Fruit fly (Drosophila melanogaster) whole organism, embryonic: Measurements from ENCODE around the gene CG5910.

Source experiments
- Atf-2 ChIP-seq: fragments of 200-800 bp; sonication (Bioruptor generic); optimal IDR thresholded peaks from 2 replicates; lab custom pipeline; 2016; ENCODE audit warnings: missing biosample characterization, missing genetic modification characterization
- CG11695 ChIP-seq: fragments of 200-800 bp; sonication (Bioruptor generic); IDR thresholded peaks from 3 replicates; pipeline ENCODE4 v1.3.6; 2022; ENCODE audit warnings: missing biosample characterization, missing genetic modification characterization
- CG12236 ChIP-seq: fragments of 200-800 bp; sonication (Bioruptor generic); optimal IDR thresholded peaks from 2 replicates; lab custom pipeline; 2016; ENCODE audit warnings: missing biosample characterization, missing genetic modification characterization
- CG12391 ChIP-seq: fragments of 200-800 bp; sonication (Bioruptor generic); optimal IDR thresholded peaks from 3 replicates; lab custom pipeline; 2018; ENCODE audit warnings: missing biosample characterization, mild to moderate bottlenecking, missing genetic modification characterization, moderate library complexity
- CG13424 ChIP-seq: fragments of 200-800 bp; sonication (Bioruptor generic); optimal IDR thresholded peaks from 2 replicates; lab custom pipeline; 2019; ENCODE audit warnings: missing biosample characterization, mild to moderate bottlenecking, missing genetic modification characterization, moderate library complexity
- CG14710 ChIP-seq: fragments of 200-800 bp; sonication (Bioruptor generic); optimal IDR thresholded peaks from 3 replicates; lab custom pipeline; 2019; ENCODE audit warnings: missing biosample characterization, mild to moderate bottlenecking, missing genetic modification characterization, moderate library complexity
- CG15696 ChIP-seq: fragments of 200-800 bp; sonication (Bioruptor generic); optimal IDR thresholded peaks from 2 replicates; lab custom pipeline; 2019; ENCODE audit warnings: missing biosample characterization, mild to moderate bottlenecking, missing genetic modification characterization, moderate library complexity
- CG1603 ChIP-seq: fragments of 200-800 bp; sonication (Bioruptor generic); optimal IDR thresholded peaks from 2 replicates; lab custom pipeline; 2019; ENCODE audit warnings: missing biosample characterization, mild to moderate bottlenecking, missing genetic modification characterization, moderate library complexity
- CG17829 ChIP-seq: fragments of 200-800 bp; optimal IDR thresholded peaks from 2 replicates; lab custom pipeline; 2019; ENCODE audit warnings: missing biosample characterization, mild to moderate bottlenecking, missing genetic modification characterization, moderate library complexity
- CG2712 ChIP-seq: fragments of 200-800 bp; optimal IDR thresholded peaks from 3 replicates; lab custom pipeline; 2019; ENCODE audit warnings: missing biosample characterization, mild to moderate bottlenecking, missing genetic modification characterization, moderate library complexity
- CG6689 ChIP-seq: fragments of 200-800 bp; sonication (Bioruptor generic); IDR thresholded peaks from 2 replicates; pipeline ENCODE4 v1.3.6; 2022; ENCODE audit warnings: missing biosample characterization, missing genetic modification characterization
- CG6791 ChIP-seq: fragments of 200-800 bp; sonication (Bioruptor generic); IDR thresholded peaks from 3 replicates; pipeline ENCODE4 v1.3.6; 2022; ENCODE audit warnings: missing biosample characterization, missing genetic modification characterization; ENCODE audit not compliant: partially characterized antibody
- CG7556 ChIP-seq: fragments of 200-800 bp; sonication (Bioruptor generic); optimal IDR thresholded peaks from 2 replicates; lab custom pipeline; 2017; ENCODE audit warnings: missing biosample characterization, mild to moderate bottlenecking, missing genetic modification characterization
- CG7786 ChIP-seq: fragments of 200-800 bp; sonication (Bioruptor generic); optimal IDR thresholded peaks from 2 replicates; lab custom pipeline; 2016; ENCODE audit warnings: missing biosample characterization, missing genetic modification characterization
- CG8765 ChIP-seq: fragments of 200-800 bp; sonication (Bioruptor generic); IDR thresholded peaks from 2 replicates; pipeline ENCODE4 v1.3.6; 2022; ENCODE audit warnings: missing biosample characterization, missing genetic modification characterization
- CG8924 ChIP-seq: fragments of 200-800 bp; optimal IDR thresholded peaks from 3 replicates; lab custom pipeline; 2019; ENCODE audit warnings: missing biosample characterization, mild to moderate bottlenecking, missing genetic modification characterization, moderate library complexity
- CoRest ChIP-seq: fragments of 200-800 bp; sonication (Bioruptor generic); optimal IDR thresholded peaks from 3 replicates; lab custom pipeline; 2018; ENCODE audit warnings: missing biosample characterization, mild to moderate bottlenecking, missing genetic modification characterization, moderate library complexity
- D ChIP-seq, 2 experiments: fragments of 200-800 bp in 1 of 2; fragments of >200 bp in 1 of 2; sonication (Bioruptor generic) in 1 of 2; optimal IDR thresholded peaks; 2 replicates in 1 of 2; 3 replicates in 1 of 2; lab custom pipeline; 2017; ENCODE audit warnings: mild to moderate bottlenecking in 1 of 2, missing biosample characterization in 1 of 2, missing genetic modification characterization in 1 of 2, missing genetic modification reagents in 1 of 2
- D19A ChIP-seq: fragments of 200-800 bp; optimal IDR thresholded peaks from 3 replicates; lab custom pipeline; 2019; ENCODE audit warnings: missing biosample characterization, mild to moderate bottlenecking, missing genetic modification characterization, moderate library complexity
- Med ChIP-seq: fragments of 200-800 bp; sonication (Bioruptor generic); peaks from one replicate; lab custom pipeline; 2016; ENCODE audit warnings: missing biosample characterization, missing genetic modification characterization, mild to moderate bottlenecking, inconsistent platforms, moderate library complexity
- Neu2 ChIP-seq: fragments of 200-800 bp; sonication (Bioruptor generic); optimal IDR thresholded peaks from 3 replicates; lab custom pipeline; 2016; ENCODE audit warnings: missing biosample characterization, missing genetic modification characterization, borderline replicate concordance
- Pdp1 ChIP-seq, 2 experiments: fragments of 200-800 bp; sonication (Bioruptor generic); optimal IDR thresholded peaks; 3 replicates each; lab custom pipeline; 2016; ENCODE audit warnings: missing biosample characterization in 2 of 2, missing genetic modification characterization in 2 of 2, mild to moderate bottlenecking in 1 of 2, moderate library complexity in 1 of 2
- Stat92E ChIP-seq, 3 experiments: fragments of >200 bp in 2 of 3; fragments of 200-800 bp in 1 of 3; sonication (Bioruptor generic) in 1 of 3; optimal IDR thresholded peaks; 2 replicates each; lab custom pipeline; 2017 to 2019; ENCODE audit warnings: missing biosample characterization in 3 of 3, missing genetic modification characterization in 3 of 3, mild to moderate bottlenecking in 1 of 3, moderate library complexity in 1 of 3
- bbx ChIP-seq: fragments of 200-800 bp; sonication (Bioruptor generic); IDR thresholded peaks from 2 replicates; pipeline ENCODE4 v1.3.6; 2022; ENCODE audit warnings: missing biosample characterization, missing genetic modification characterization; ENCODE audit not compliant: partially characterized antibody
- bowl ChIP-seq: fragments of 200-800 bp; sonication (Bioruptor generic); IDR thresholded peaks from 2 replicates; pipeline ENCODE4 v1.3.6; 2022; ENCODE audit warnings: missing biosample characterization, missing genetic modification characterization
- corto ChIP-seq: fragments of 200-800 bp; sonication (Bioruptor generic); optimal IDR thresholded peaks from 2 replicates; lab custom pipeline; 2016; ENCODE audit warnings: missing biosample characterization, mild to moderate bottlenecking, missing genetic modification characterization, moderate library complexity
- dan ChIP-seq: fragments of 200-800 bp; sonication (Bioruptor generic); IDR thresholded peaks from 2 replicates; pipeline ENCODE4 v1.3.6; 2022; ENCODE audit warnings: missing biosample characterization, missing genetic modification characterization
- dmrt11E ChIP-seq: fragments of 200-800 bp; sonication (Bioruptor generic); optimal IDR thresholded peaks from 3 replicates; lab custom pipeline; 2018; ENCODE audit warnings: missing biosample characterization, mild to moderate bottlenecking, missing genetic modification characterization, moderate library complexity
- dpn ChIP-seq, 2 experiments: fragments of 200-800 bp; sonication (Bioruptor generic); optimal IDR thresholded peaks; 3 replicates each; lab custom pipeline; 2016; ENCODE audit warnings: missing biosample characterization in 2 of 2, missing genetic modification characterization in 2 of 2
- en ChIP-seq: fragments of 200-800 bp; sonication (Bioruptor generic); optimal IDR thresholded peaks from 2 replicates; lab custom pipeline; 2016; ENCODE audit warnings: missing biosample characterization, missing genetic modification characterization
- gcm ChIP-seq: fragments of 200-800 bp; sonication (Bioruptor generic); optimal IDR thresholded peaks from 2 replicates; lab custom pipeline; 2019; ENCODE audit warnings: missing biosample characterization, mild to moderate bottlenecking, missing genetic modification characterization, moderate library complexity
- ken ChIP-seq: fragments of 200-800 bp; sonication (Bioruptor generic); IDR thresholded peaks from 3 replicates; pipeline ENCODE4 v1.3.6; 2022; ENCODE audit warnings: missing biosample characterization, missing genetic modification characterization
- kni ChIP-seq: fragments of 200-800 bp; sonication (Bioruptor generic); optimal IDR thresholded peaks from 3 replicates; lab custom pipeline; 2017; ENCODE audit warnings: mild to moderate bottlenecking, missing biosample characterization, missing genetic modification reagents, missing genetic modification characterization
- lov ChIP-seq, 2 experiments: fragments of 200-800 bp in 1 of 2; fragments of >200 bp in 1 of 2; sonication (Bioruptor generic) in 1 of 2; IDR thresholded peaks in 1 of 2; optimal IDR thresholded peaks in 1 of 2; 2 replicates in 1 of 2; 3 replicates in 1 of 2; pipeline versions ENCODE4 v1.3.6 to Lab custom; 2017 to 2022; ENCODE audit warnings: missing biosample characterization in 1 of 2, missing genetic modification characterization in 1 of 2
- nom ChIP-seq: fragments of 200-800 bp; sonication (Bioruptor generic); optimal IDR thresholded peaks from 2 replicates; lab custom pipeline; 2017; ENCODE audit warnings: missing biosample characterization, missing genetic modification characterization, mild to moderate bottlenecking, moderate library complexity, missing genetic modification reagents
- pho ChIP-seq: fragments of 200-800 bp; sonication (Bioruptor generic); optimal IDR thresholded peaks from 2 replicates; lab custom pipeline; 2016; ENCODE audit warnings: missing biosample characterization, missing genetic modification characterization
- phol ChIP-seq: fragments of 200-800 bp; sonication (Bioruptor generic); optimal IDR thresholded peaks from 3 replicates; lab custom pipeline; 2018; ENCODE audit warnings: missing biosample characterization, mild to moderate bottlenecking, missing genetic modification characterization, moderate library complexity
- pum ChIP-seq: fragments of 200-800 bp; sonication (Bioruptor generic); optimal IDR thresholded peaks from 2 replicates; lab custom pipeline; 2016; ENCODE audit warnings: missing biosample characterization, missing genetic modification characterization
- repo ChIP-seq: fragments of 200-800 bp; sonication (Bioruptor generic); optimal IDR thresholded peaks from 2 replicates; lab custom pipeline; 2016; ENCODE audit warnings: missing biosample characterization, missing genetic modification characterization
- row ChIP-seq: fragments of 200-800 bp; sonication (Bioruptor generic); IDR thresholded peaks from 3 replicates; pipeline ENCODE4 v1.3.6; 2022; ENCODE audit warnings: missing biosample characterization, missing genetic modification characterization
- sc ChIP-seq, 3 experiments: fragments of >200 bp in 2 of 3; fragments of 200-800 bp in 1 of 3; sonication (Bioruptor generic) in 1 of 3; optimal IDR thresholded peaks; 2 replicates in 2 of 3; 3 replicates in 1 of 3; lab custom pipeline; 2017; ENCODE audit warnings: mild to moderate bottlenecking in 1 of 3, missing biosample characterization in 1 of 3, missing genetic modification characterization in 1 of 3, missing genetic modification reagents in 1 of 3
- stwl ChIP-seq: fragments of 200-800 bp; sonication (Bioruptor generic); optimal IDR thresholded peaks from 3 replicates; lab custom pipeline; 2018; ENCODE audit warnings: missing biosample characterization, mild to moderate bottlenecking, missing genetic modification characterization, moderate library complexity
- twi ChIP-seq: fragments of 200-800 bp; optimal IDR thresholded peaks from 2 replicates; lab custom pipeline; 2019; ENCODE audit warnings: missing biosample characterization, mild to moderate bottlenecking, missing genetic modification characterization, moderate library complexity
- tx ChIP-seq: fragments of 200-800 bp; sonication (Bioruptor generic); optimal IDR thresholded peaks from 2 replicates; lab custom pipeline; 2016; ENCODE audit warnings: missing biosample characterization, missing genetic modification characterization
- zfh1 ChIP-seq: fragments of 200-800 bp; sonication (Bioruptor generic); IDR thresholded peaks from 3 replicates; pipeline ENCODE4 v1.3.6; 2022; ENCODE audit warnings: missing biosample characterization, missing genetic modification characterization

Gene CG5910

dm6 chr3L:20402665-20403492 is 39.3 kb upstream of the CG5910 start (continued):
- TF ChIP-seq CG8924 (tag; lab: Kevin White, UChicago) = peak; percentile 56
- TF ChIP-seq CG14710 (tag; lab: Kevin White, UChicago) = peak; percentile 73
- TF ChIP-seq dan = no peak; the same call in 1 of the 2 replicates
- TF ChIP-seq CG6689 (GFP tag; lab: Robert Waterston, UW) = peak; percentile 31; the same call in 1 of the 2 replicates
- no peak for TF ChIP-seq repo
- TF ChIP-seq pho (GFP tag; lab: Kevin White, UChicago) = no peak
- peak; percentile 30 for TF ChIP-seq CoRest (tag; lab: Kevin White, UChicago)
- TF ChIP-seq Neu2 (GFP tag; lab: Kevin White, UChicago) = peak; percentile 76
- 0 out of 3 replicates have a peak, but pooled peaks have one; percentile 13 for TF ChIP-seq ken
- TF ChIP-seq tx (GFP tag; lab: Kevin White, UChicago) = peak; percentile 10
- TF ChIP-seq lov (optimal IDR thresholded peaks at IDR 0.05; lab: Kevin White, UChicago) = no peak
- 0 out of 3 replicates have a peak, but pooled peaks have one; percentile 34 for TF ChIP-seq lov (GFP tag; IDR thresholded peaks at IDR 0.05; lab: Robert Waterston, UW)
- peak in 1 of 2 experiments; percentile 5 for TF ChIP-seq dpn (GFP tag; optimal IDR thresholded peaks at IDR 0.05; lab: Kevin White, UChicago)
- TF ChIP-seq D (optimal IDR thresholded peaks at IDR 0.05; lab: Kevin White, UChicago) = peak; percentile 47
- peak; percentile 8 for TF ChIP-seq D (GFP tag; optimal IDR thresholded peaks at IDR 0.05; lab: Kevin White, UChicago)
- TF ChIP-seq dmrt11E (tag; lab: Kevin White, UChicago) = peak; percentile 86
- peak; percentile 9 for TF ChIP-seq D19A
- TF ChIP-seq kni = peak; percentile 79
- TF ChIP-seq CG15696 = peak; percentile 95
- no peak for TF ChIP-seq bowl (GFP tag; lab: Robert Waterston, UW)
- TF ChIP-seq CG11695 = 0 out of 3 replicates have a peak, but pooled peaks have one; percentile 27
- TF ChIP-seq row (GFP tag; lab: Robert Waterston, UW) = peak; percentile 54
- TF ChIP-seq Stat92E (GFP tag; optimal IDR thresholded peaks at IDR 0.05; lab: Kevin White, UChicago) = peak in 1 of 3 experiments; percentile 10
- TF ChIP-seq stwl (tag; lab: Kevin White, UChicago) = peak; percentile 19
- TF ChIP-seq CG6791 = 0 out of 3 replicates have a peak, but pooled peaks have one; percentile 36
- TF ChIP-seq en (GFP tag; lab: Kevin White, UChicago) = no peak
- peak; percentile 85 for TF ChIP-seq twi (tag; lab: Kevin White, UChicago)
- no peak for TF ChIP-seq bbx (GFP tag; lab: Robert Waterston, UW)
- peak; percentile 66 for TF ChIP-seq gcm
- peak; percentile 66 for TF ChIP-seq CG17829 (tag; lab: Kevin White, UChicago)
- TF ChIP-seq CG7556 (GFP tag; lab: Kevin White, UChicago) = no peak
- peak; percentile 6 for TF ChIP-seq CG12236
- TF ChIP-seq CG12391 (tag; lab: Kevin White, UChicago) = peak; percentile 60
- TF ChIP-seq nom (GFP tag; lab: Kevin White, UChicago) = peak; percentile 80
- TF ChIP-seq Med (GFP tag; lab: Kevin White, UChicago) = peak; percentile 54
- TF ChIP-seq zfh1 = peak; percentile 75
- TF ChIP-seq CG13424 (tag; lab: Kevin White, UChicago) = peak; percentile 0
- peak; percentile 8 for TF ChIP-seq pum
- peak in 1 of 2 experiments; percentile 8 for TF ChIP-seq Pdp1 (GFP tag; optimal IDR thresholded peaks at IDR 0.05; lab: Kevin White, UChicago)
- peak; percentile 26 for TF ChIP-seq CG1603 (tag; lab: Kevin White, UChicago)
- TF ChIP-seq phol (tag; lab: Kevin White, UChicago) = peak; percentile 56
- peak; percentile 57 for TF ChIP-seq corto (GFP tag; lab: Kevin White, UChicago)
- peak; percentile 14 for TF ChIP-seq CG7786
- TF ChIP-seq CG2712 (tag; lab: Kevin White, UChicago) = peak; percentile 77
- no peak for TF ChIP-seq sc (optimal IDR thresholded peaks at IDR 0.05; lab: Kevin White, UChicago)
- peak; percentile 50 for TF ChIP-seq sc (GFP tag; optimal IDR thresholded peaks at IDR 0.05; lab: Kevin White, UChicago)
- TF ChIP-seq Atf-2 (GFP tag; lab: Kevin White, UChicago) = no peak
- TF ChIP-seq CG8765 = 0 out of 2 replicates have a peak, but pooled peaks have one; percentile 49
